Worm (Caenorhabditis elegans): Measurements from ENCODE around the gene nspc-10.

- TF ChIP-seq zag-1 (tag; optimal IDR thresholded peaks at IDR 0.05) (no peak), mdl-1 (tag; optimal IDR thresholded peaks at IDR 0.05) (no peak), nhr-12 (tag; optimal IDR thresholded peaks at IDR 0.05) (no peak)
Measured at ce11 chrX:12346729-12347128, 3.3 kb downstream of the nspc-10 start, which contains the start of gene F42F12.11.

All from whole organism, L1 larva.